Worm (Caenorhabditis elegans) whole organism, midembryonic: ENCODE measurements around the gene frpr-11.
A peak's percentile ranks its signal among the peaks of the same experiment; 100 is the strongest.

ENCODE experiments used
- T22C8.4 ChIP-seq: fragments of 200-800 bp; sonication (Bioruptor generic); IDR thresholded peaks from 2 replicates; pipeline ENCODE4 v1.3.6; 2022; ENCODE audit warnings: missing genetic modification characterization, missing compliant biosample characterization
- cog-1 ChIP-seq: sonication (generic microtip); optimal IDR thresholded peaks from 2 replicates; lab custom pipeline; 2016; ENCODE audit warnings: missing genetic modification characterization, missing compliant biosample characterization
- flt-1 ChIP-seq: fragments of 200-800 bp; sonication (Bioruptor generic); IDR thresholded peaks from 2 replicates; pipeline ENCODE4 v1.3.6; 2022; ENCODE audit warnings: missing genetic modification characterization, missing compliant biosample characterization
- klf-2 ChIP-seq: fragments of 200-800 bp; sonication (Bioruptor generic); conservative IDR thresholded peaks from 2 replicates; pipeline ENCODE4 v1.3.6; 2022; ENCODE audit warnings: missing genetic modification reagents, missing genetic modification characterization, missing compliant biosample characterization
- med-1 ChIP-seq: sonication (generic microtip); optimal IDR thresholded peaks from 2 replicates; lab custom pipeline; 2017; ENCODE audit warnings: missing genetic modification characterization, mild to moderate bottlenecking, missing compliant biosample characterization, antibody characterized with exemption, missing genetic modification reagents; ENCODE audit not compliant: insufficient read depth
- ref-1 ChIP-seq: fragments of 200-800 bp; sonication (Bioruptor generic); conservative IDR thresholded peaks from 2 replicates; pipeline ENCODE4 v1.3.6; 2022; ENCODE audit warnings: missing genetic modification reagents, missing genetic modification characterization, missing compliant biosample characterization
- tab-1 ChIP-seq: fragments of 200-800 bp; sonication (Bioruptor generic); IDR thresholded peaks from 2 replicates; pipeline ENCODE4 v1.3.6; 2022; ENCODE audit warnings: missing genetic modification characterization, missing compliant biosample characterization
- ztf-23 ChIP-seq: fragments of 200-800 bp; sonication (Bioruptor generic); IDR thresholded peaks from 2 replicates; pipeline ENCODE4 v1.3.6; 2022; ENCODE audit warnings: missing genetic modification reagents, missing genetic modification characterization, missing compliant biosample characterization
- ztf-29 ChIP-seq: fragments of 200-800 bp; sonication (Bioruptor generic); IDR thresholded peaks from 2 replicates; pipeline ENCODE4 v1.3.6; 2022; ENCODE audit warnings: missing genetic modification reagents, missing genetic modification characterization, missing compliant biosample characterization

frpr-11 gene

ce11 chrV:8932318-8932717, 25.3 kb downstream of the frpr-11 start, which contains the start of gene H14N18.2:
H14N18.2 (plus strand) TSS chrV:8932618.
- TF ChIP-seq T22C8.4 (GFP tag; lab: Robert Waterston, UW) (no peak), tab-1 (no peak), ztf-29 (GFP tag; lab: Robert Waterston, UW) (no peak), cog-1 (tag; lab: Kevin White, UChicago) (no peak), flt-1 (GFP tag; lab: Robert Waterston, UW) (no peak), ztf-23 (no peak), med-1 (GFP tag; lab: Kevin White, UChicago) (no peak), ref-1 (GFP tag; lab: Robert Waterston, UW) (no peak), klf-2 (no peak)

DNA sequence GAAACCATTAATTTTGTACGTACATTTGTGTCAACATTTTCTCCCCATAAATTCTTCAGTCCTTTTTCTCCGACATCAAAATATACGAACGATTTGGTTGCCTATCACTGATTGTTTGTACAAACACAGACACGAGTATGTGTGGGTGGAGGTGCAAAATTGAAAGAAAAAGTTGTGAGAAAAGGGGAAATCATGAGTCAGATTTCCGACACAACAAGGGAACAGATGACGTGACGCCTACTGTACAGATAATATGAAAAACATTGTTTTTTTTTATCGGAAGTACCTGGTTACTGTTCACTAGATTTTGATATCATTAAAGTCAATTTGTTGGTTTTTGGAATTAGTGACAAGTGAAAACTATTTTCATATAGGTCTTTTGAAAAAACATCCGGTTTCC, 27.3 kb downstream of the frpr-11 start:
- TF ChIP-seq tab-1 (no peak), ref-1 (GFP tag; lab: Robert Waterston, UW) (no peak), T22C8.4 (GFP tag; lab: Robert Waterston, UW) (no peak), klf-2 (no peak), cog-1 (tag; lab: Kevin White, UChicago) (no peak)

- TF ChIP-seq ref-1 (GFP tag; lab: Robert Waterston, UW) (no peak), klf-2 (no peak), cog-1 (tag; lab: Kevin White, UChicago) (no peak), ztf-29 (GFP tag; lab: Robert Waterston, UW) (no peak), ztf-23 (no peak), T22C8.4 (GFP tag; lab: Robert Waterston, UW) (no peak), med-1 (GFP tag; lab: Kevin White, UChicago) (no peak), tab-1 (no peak), flt-1 (GFP tag; lab: Robert Waterston, UW) (no peak)
Observed at ce11 chrV:8935104-8935503, 28.1 kb downstream of the frpr-11 start.

DNA sequence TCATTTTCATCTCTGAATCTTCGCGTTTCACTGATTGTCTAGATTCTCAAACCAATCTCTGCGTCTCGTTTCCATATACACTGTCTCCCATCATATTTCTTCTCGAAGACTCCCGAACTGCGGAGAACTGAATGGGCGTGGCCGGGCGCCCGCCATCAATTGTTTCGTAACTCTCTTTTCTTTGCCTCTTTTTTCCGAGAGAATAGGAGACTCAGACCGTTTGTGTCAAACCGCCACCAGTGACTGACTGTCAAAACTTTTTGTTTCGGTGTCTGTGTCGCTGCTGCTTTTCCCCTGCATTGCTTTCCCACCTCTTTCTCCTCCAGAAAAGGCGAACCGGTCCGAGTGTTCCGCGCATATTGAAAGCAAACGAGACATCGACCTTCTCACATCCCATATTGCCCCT, 29.2 kb downstream of the frpr-11 start, which contains the start of gene unc-23:
TSS of gene unc-23 (plus strand) at position 176 of the 406 bp plus-strand sequence.
- 0 out of 2 replicates have a peak, but pooled peaks have one; percentile 7 for TF ChIP-seq klf-2
- no peak for TF ChIP-seq ztf-23
- TF ChIP-seq flt-1 (GFP tag; lab: Robert Waterston, UW): no peak
- no peak for TF ChIP-seq tab-1

- TF ChIP-seq cog-1 (tag; lab: Kevin White, UChicago) (no peak), med-1 (GFP tag; lab: Kevin White, UChicago) (no peak), flt-1 (GFP tag; lab: Robert Waterston, UW) (no peak), ztf-29 (GFP tag; lab: Robert Waterston, UW) (no peak), T22C8.4 (GFP tag; lab: Robert Waterston, UW) (no peak), tab-1 (no peak), ref-1 (GFP tag; lab: Robert Waterston, UW) (no peak), klf-2 (no peak), ztf-23 (no peak)
Observed at ce11 chrV:8936791-8937475, 29.9 kb downstream of the frpr-11 start.

DNA sequence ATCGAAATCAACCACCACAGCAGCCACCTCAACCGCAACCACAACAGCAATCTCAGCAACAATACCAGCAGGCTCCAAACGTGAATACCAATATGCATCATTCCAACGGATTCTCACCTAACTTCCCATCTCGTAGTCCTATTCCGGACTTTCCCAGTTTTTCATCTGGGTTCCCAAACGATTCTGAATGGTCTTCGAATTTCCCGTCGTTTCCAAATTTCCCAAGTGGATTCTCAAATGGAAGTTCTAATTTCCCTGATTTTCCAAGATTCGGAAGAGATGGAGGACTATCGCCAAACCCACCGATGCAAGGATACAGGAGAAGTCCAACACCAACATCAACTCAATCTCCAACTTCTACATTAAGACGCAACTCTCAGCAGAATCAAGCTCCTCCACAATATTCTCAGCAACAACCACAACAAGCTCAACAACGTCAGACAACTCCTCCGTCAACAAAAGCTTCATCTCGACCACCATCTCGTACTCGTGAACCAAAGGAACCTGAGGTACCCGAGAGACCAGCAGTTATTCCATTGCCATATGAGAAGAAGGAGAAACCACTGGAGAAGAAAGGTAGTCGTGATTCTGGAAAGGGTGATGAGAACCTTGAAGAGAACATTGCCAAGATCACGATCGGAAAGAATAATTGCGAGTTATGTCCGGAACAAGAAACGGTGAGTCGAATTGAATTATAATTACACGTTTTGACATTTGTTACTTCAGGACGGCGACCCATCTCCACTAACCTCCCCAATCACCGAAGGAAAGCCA, 30.7 kb downstream of the frpr-11 start:
- TF ChIP-seq klf-2 (no peak), flt-1 (GFP tag; lab: Robert Waterston, UW) (no peak), ztf-23 (no peak), cog-1 (tag; lab: Kevin White, UChicago) (no peak)

DNA sequence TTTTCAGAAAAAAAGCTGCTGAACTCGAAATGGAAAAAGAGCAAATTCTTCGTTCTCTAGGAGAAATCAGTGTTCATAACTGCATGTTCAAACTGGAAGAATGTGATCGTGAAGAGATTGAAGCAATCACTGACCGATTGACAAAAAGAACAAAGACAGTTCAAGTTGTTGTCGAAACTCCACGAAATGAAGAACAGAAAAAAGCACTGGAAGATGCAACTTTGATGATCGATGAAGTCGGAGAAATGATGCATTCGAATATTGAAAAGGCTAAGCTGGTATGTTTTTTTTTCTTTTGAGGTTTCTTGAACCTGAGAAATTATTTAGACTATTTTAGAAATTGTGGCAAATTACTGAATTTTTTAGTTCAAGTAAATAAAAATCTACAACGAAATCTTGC, 31.4 kb downstream of the frpr-11 start:
- no peak for TF ChIP-seq flt-1 (GFP tag; lab: Robert Waterston, UW)
- no peak for TF ChIP-seq ztf-23
- TF ChIP-seq T22C8.4 (GFP tag; lab: Robert Waterston, UW): no peak
- no peak for TF ChIP-seq tab-1
- no peak for TF ChIP-seq klf-2
- TF ChIP-seq cog-1 (tag; lab: Kevin White, UChicago): no peak
- TF ChIP-seq ztf-29 (GFP tag; lab: Robert Waterston, UW): no peak
- TF ChIP-seq ref-1 (GFP tag; lab: Robert Waterston, UW): no peak
- TF ChIP-seq med-1 (GFP tag; lab: Kevin White, UChicago): no peak

DNA sequence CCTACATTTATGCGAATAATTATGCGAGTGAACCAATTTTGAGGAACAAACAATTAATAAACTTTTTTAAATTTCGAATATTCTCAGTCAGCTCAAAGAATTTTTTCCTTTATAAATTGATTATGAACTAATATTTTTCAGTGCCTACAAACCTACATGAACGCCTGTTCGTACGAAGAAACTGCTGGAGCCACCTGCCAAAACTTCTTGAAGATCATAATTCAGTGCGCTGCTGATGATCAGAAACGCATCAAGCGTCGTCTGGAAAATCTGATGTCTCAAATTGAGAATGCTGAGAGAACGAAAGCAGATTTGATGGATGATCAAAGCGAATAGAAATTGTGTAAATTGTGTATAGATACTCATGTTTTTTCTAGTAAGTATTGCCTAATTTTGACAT, 31.9 kb downstream of the frpr-11 start:
- TF ChIP-seq ref-1 (GFP tag; lab: Robert Waterston, UW) (no peak), tab-1 (no peak), ztf-23 (no peak), ztf-29 (GFP tag; lab: Robert Waterston, UW) (no peak), cog-1 (tag; lab: Kevin White, UChicago) (no peak), med-1 (GFP tag; lab: Kevin White, UChicago) (no peak), flt-1 (GFP tag; lab: Robert Waterston, UW) (no peak), klf-2 (no peak), T22C8.4 (GFP tag; lab: Robert Waterston, UW) (no peak)

ce11 chrV:8939424-8940065, 32.5 kb downstream of the frpr-11 start:
- TF ChIP-seq ref-1 (GFP tag; lab: Robert Waterston, UW) (no peak), klf-2 (no peak), med-1 (GFP tag; lab: Kevin White, UChicago) (no peak), tab-1 (no peak), ztf-29 (GFP tag; lab: Robert Waterston, UW) (no peak), T22C8.4 (GFP tag; lab: Robert Waterston, UW) (no peak), ztf-23 (no peak), flt-1 (GFP tag; lab: Robert Waterston, UW) (no peak)
